Fruit fly (Drosophila melanogaster) whole organism, embryonic: ENCODE measurements around the gene CG11241.

Experiments used
- Asciz ChIP-seq: fragments of 200-800 bp; sonication (Bioruptor generic); optimal IDR thresholded peaks from 2 replicates; lab custom pipeline; 2017; ENCODE audit warnings: missing biosample characterization, mild to moderate bottlenecking, missing genetic modification characterization, missing genetic modification reagents
- BEAF-32 ChIP-seq: fragments of 200-800 bp; sonication (Bioruptor generic); optimal IDR thresholded peaks from 3 replicates; lab custom pipeline; 2017; ENCODE audit warnings: missing biosample characterization, missing genetic modification characterization, mild to moderate bottlenecking, moderate library complexity, missing genetic modification reagents
- CG1024 ChIP-seq: fragments of 200-800 bp; sonication (Bioruptor generic); IDR thresholded peaks from 2 replicates; pipeline ENCODE4 v1.3.6; 2022; ENCODE audit warnings: missing biosample characterization, missing genetic modification characterization
- CG10431 ChIP-seq: fragments of 200-800 bp; sonication (Bioruptor generic); optimal IDR thresholded peaks from 3 replicates; lab custom pipeline; 2018; ENCODE audit warnings: missing biosample characterization, mild to moderate bottlenecking, missing genetic modification characterization
- CG10543 ChIP-seq: fragments of 200-800 bp; sonication (Bioruptor generic); optimal IDR thresholded peaks from 3 replicates; lab custom pipeline; 2017; ENCODE audit warnings: missing biosample characterization, mild to moderate bottlenecking, missing genetic modification characterization, moderate library complexity
- CG12104 ChIP-seq: fragments of 200-800 bp; sonication (Bioruptor generic); optimal IDR thresholded peaks from 3 replicates; lab custom pipeline; 2016; ENCODE audit warnings: missing biosample characterization, missing genetic modification characterization
- CG13287 ChIP-seq: fragments of 200-800 bp; sonication (Bioruptor generic); IDR thresholded peaks from 2 replicates; pipeline ENCODE4 v1.3.6; 2022; ENCODE audit warnings: missing biosample characterization, missing genetic modification characterization; ENCODE audit not compliant: partially characterized antibody
- CG13894 ChIP-seq: fragments of 200-800 bp; sonication (Bioruptor generic); optimal IDR thresholded peaks from 3 replicates; lab custom pipeline; 2018; ENCODE audit warnings: missing biosample characterization, mild to moderate bottlenecking, missing genetic modification characterization, moderate library complexity
- CG17361 ChIP-seq: fragments of 200-800 bp; sonication (Bioruptor generic); IDR thresholded peaks from 3 replicates; pipeline ENCODE4 v1.3.6; 2022; ENCODE audit warnings: missing biosample characterization, missing genetic modification characterization
- CG17385 ChIP-seq: fragments of 200-800 bp; sonication (Bioruptor generic); optimal IDR thresholded peaks from 3 replicates; lab custom pipeline; 2018; ENCODE audit warnings: missing biosample characterization, mild to moderate bottlenecking, missing genetic modification characterization
- CG30020 ChIP-seq: fragments of 200-800 bp; optimal IDR thresholded peaks from 2 replicates; lab custom pipeline; 2019; ENCODE audit warnings: missing biosample characterization, mild to moderate bottlenecking, missing genetic modification characterization, moderate library complexity
- CG32772 ChIP-seq: fragments of 200-800 bp; sonication (Bioruptor generic); IDR thresholded peaks from 2 replicates; pipeline ENCODE4 v1.3.6; 2022; ENCODE audit warnings: missing biosample characterization, missing genetic modification characterization
- CG34422 ChIP-seq: fragments of 200-800 bp; sonication (Bioruptor generic); IDR thresholded peaks from 3 replicates; pipeline ENCODE4 v1.3.6; 2022; ENCODE audit warnings: missing biosample characterization, missing genetic modification characterization
- CG4360 ChIP-seq: fragments of 200-800 bp; sonication (Bioruptor generic); IDR thresholded peaks from 2 replicates; pipeline ENCODE4 v1.3.6; 2022; ENCODE audit warnings: missing biosample characterization, missing genetic modification characterization
- CG4730 ChIP-seq: fragments of 200-800 bp; sonication (Bioruptor generic); IDR thresholded peaks from 2 replicates; pipeline ENCODE4 v1.3.6; 2022; ENCODE audit warnings: missing biosample characterization, missing genetic modification characterization
- CG7556 ChIP-seq: fragments of 200-800 bp; sonication (Bioruptor generic); optimal IDR thresholded peaks from 2 replicates; lab custom pipeline; 2017; ENCODE audit warnings: missing biosample characterization, mild to moderate bottlenecking, missing genetic modification characterization
- CG7745 ChIP-seq: fragments of 200-800 bp; sonication (Bioruptor generic); optimal IDR thresholded peaks from 2 replicates; lab custom pipeline; 2018; ENCODE audit warnings: missing biosample characterization, mild to moderate bottlenecking, missing genetic modification characterization, moderate library complexity
- CG8290 ChIP-seq, 3 experiments: fragments of 200-800 bp; sonication (Bioruptor generic); optimal IDR thresholded peaks; 2 replicates each; lab custom pipeline; 2016 to 2019; ENCODE audit warnings: missing biosample characterization in 3 of 3, missing genetic modification characterization in 3 of 3, mild to moderate bottlenecking in 2 of 3, moderate library complexity in 1 of 3
- CG8924 ChIP-seq: fragments of 200-800 bp; optimal IDR thresholded peaks from 3 replicates; lab custom pipeline; 2019; ENCODE audit warnings: missing biosample characterization, mild to moderate bottlenecking, missing genetic modification characterization, moderate library complexity
- CG9727 ChIP-seq: fragments of 200-800 bp; sonication (Bioruptor generic); optimal IDR thresholded peaks from 3 replicates; lab custom pipeline; 2017; ENCODE audit warnings: missing biosample characterization, mild to moderate bottlenecking, missing genetic modification characterization
- Dek ChIP-seq: fragments of 200-800 bp; sonication (Bioruptor generic); optimal IDR thresholded peaks from 3 replicates; lab custom pipeline; 2019; ENCODE audit warnings: missing biosample characterization, mild to moderate bottlenecking, missing genetic modification characterization, moderate library complexity
- Hand ChIP-seq: fragments of 200-800 bp; sonication (Bioruptor generic); optimal IDR thresholded peaks from 2 replicates; lab custom pipeline; 2017; ENCODE audit warnings: mild to moderate bottlenecking, missing biosample characterization, missing genetic modification reagents, missing genetic modification characterization
- Hmr ChIP-seq: fragments of 200-800 bp; sonication (Bioruptor generic); optimal IDR thresholded peaks from 3 replicates; lab custom pipeline; 2017; ENCODE audit warnings: mild to moderate bottlenecking, missing biosample characterization, missing genetic modification reagents, missing genetic modification characterization
- MESR4 ChIP-seq: fragments of 200-800 bp; sonication (Bioruptor generic); optimal IDR thresholded peaks from 2 replicates; lab custom pipeline; 2018; ENCODE audit warnings: missing biosample characterization, mild to moderate bottlenecking, missing genetic modification characterization, moderate library complexity
- Myb ChIP-seq: fragments of 200-800 bp; sonication (Bioruptor generic); optimal IDR thresholded peaks from 2 replicates; lab custom pipeline; 2016; ENCODE audit warnings: missing biosample characterization, missing genetic modification characterization
- NC2β ChIP-seq: fragments of 200-800 bp; sonication (Bioruptor generic); optimal IDR thresholded peaks from 2 replicates; lab custom pipeline; 2016; ENCODE audit warnings: missing biosample characterization, missing genetic modification characterization
- Six4 ChIP-seq: fragments of 200-800 bp; sonication (Bioruptor generic); optimal IDR thresholded peaks from 2 replicates; lab custom pipeline; 2016; ENCODE audit warnings: missing biosample characterization, missing genetic modification characterization
- Sry-β ChIP-seq: fragments of 200-800 bp; sonication (Bioruptor generic); optimal IDR thresholded peaks from 2 replicates; lab custom pipeline; 2018; ENCODE audit warnings: missing biosample characterization, mild to moderate bottlenecking, missing genetic modification characterization, moderate library complexity
- Xbp1 ChIP-seq: fragments of 200-800 bp; sonication (Bioruptor generic); optimal IDR thresholded peaks from 3 replicates; lab custom pipeline; 2016; ENCODE audit warnings: missing biosample characterization, mild to moderate bottlenecking, missing genetic modification characterization
- ara ChIP-seq: fragments of 200-800 bp; sonication (Bioruptor generic); IDR thresholded peaks from 2 replicates; pipeline ENCODE4 v1.3.6; 2022; ENCODE audit warnings: missing biosample characterization, missing genetic modification characterization
- bcd ChIP-seq: fragments of 200-800 bp; sonication (Bioruptor generic); optimal IDR thresholded peaks from 2 replicates; lab custom pipeline; 2017; ENCODE audit warnings: missing biosample characterization, mild to moderate bottlenecking, missing genetic modification characterization
- chm ChIP-seq: fragments of 200-800 bp; sonication (Bioruptor generic); IDR thresholded peaks from 2 replicates; pipeline ENCODE4 v1.3.6; 2022; ENCODE audit warnings: missing biosample characterization, missing genetic modification characterization
- dati ChIP-seq: fragments of 200-800 bp; sonication (Bioruptor generic); IDR thresholded peaks from 2 replicates; pipeline ENCODE4 v1.3.6; 2022; ENCODE audit warnings: missing biosample characterization, missing genetic modification characterization
- exex ChIP-seq: fragments of 200-800 bp; sonication (Bioruptor generic); optimal IDR thresholded peaks from 4 replicates; lab custom pipeline; 2018; ENCODE audit warnings: missing biosample characterization, mild to moderate bottlenecking, missing genetic modification characterization, moderate library complexity
- jing ChIP-seq: fragments of 200-800 bp; sonication (Bioruptor generic); optimal IDR thresholded peaks from 2 replicates; lab custom pipeline; 2018; ENCODE audit warnings: missing biosample characterization, mild to moderate bottlenecking, missing genetic modification characterization
- jumu ChIP-seq: fragments of 200-800 bp; sonication (Bioruptor generic); optimal IDR thresholded peaks from 3 replicates; lab custom pipeline; 2016; ENCODE audit warnings: missing biosample characterization, missing genetic modification characterization
- kay ChIP-seq: fragments of 200-800 bp; sonication (Bioruptor generic); optimal IDR thresholded peaks from 2 replicates; lab custom pipeline; 2016; ENCODE audit warnings: missing biosample characterization, missing genetic modification characterization
- ken ChIP-seq: fragments of 200-800 bp; sonication (Bioruptor generic); IDR thresholded peaks from 3 replicates; pipeline ENCODE4 v1.3.6; 2022; ENCODE audit warnings: missing biosample characterization, missing genetic modification characterization
- klu ChIP-seq: fragments of 200-800 bp; sonication (Bioruptor generic); IDR thresholded peaks from 2 replicates; pipeline ENCODE4 v1.3.6; 2022; ENCODE audit warnings: missing biosample characterization, missing genetic modification characterization
- kni ChIP-seq: fragments of 200-800 bp; sonication (Bioruptor generic); optimal IDR thresholded peaks from 3 replicates; lab custom pipeline; 2017; ENCODE audit warnings: mild to moderate bottlenecking, missing biosample characterization, missing genetic modification reagents, missing genetic modification characterization
- knrl ChIP-seq: fragments of 200-800 bp; sonication (Bioruptor generic); IDR thresholded peaks from 3 replicates; pipeline ENCODE4 v1.3.6; 2022; ENCODE audit warnings: missing biosample characterization, missing genetic modification characterization; ENCODE audit not compliant: partially characterized antibody
- nau ChIP-seq: fragments of 200-800 bp; sonication (Bioruptor generic); optimal IDR thresholded peaks from 3 replicates; lab custom pipeline; 2017; ENCODE audit warnings: missing biosample characterization, mild to moderate bottlenecking, missing genetic modification characterization, missing genetic modification reagents
- nerfin-1 ChIP-seq: fragments of 200-800 bp; sonication (Bioruptor generic); optimal IDR thresholded peaks from 3 replicates; lab custom pipeline; 2019; ENCODE audit warnings: missing biosample characterization, mild to moderate bottlenecking, missing genetic modification characterization, moderate library complexity
- sd ChIP-seq: fragments of 200-800 bp; sonication (Bioruptor generic); optimal IDR thresholded peaks from 3 replicates; lab custom pipeline; 2018; ENCODE audit warnings: missing biosample characterization, mild to moderate bottlenecking, missing genetic modification characterization, moderate library complexity
- sens ChIP-seq: fragments of 200-800 bp; sonication (Bioruptor generic); peaks from one replicate; lab custom pipeline; 2016; ENCODE audit warnings: missing biosample characterization, missing genetic modification characterization
- sim ChIP-seq: fragments of 200-800 bp; sonication (Bioruptor generic); IDR thresholded peaks from 2 replicates; pipeline ENCODE4 v1.3.6; 2022; ENCODE audit warnings: missing biosample characterization, missing genetic modification characterization
- ssp ChIP-seq: fragments of 200-800 bp; sonication (Bioruptor generic); IDR thresholded peaks from 2 replicates; pipeline ENCODE4 v1.3.6; 2022; ENCODE audit warnings: missing biosample characterization, missing genetic modification characterization
- tio ChIP-seq: fragments of 200-800 bp; sonication (Bioruptor generic); optimal IDR thresholded peaks from 2 replicates; lab custom pipeline; 2017; ENCODE audit warnings: missing biosample characterization, missing genetic modification characterization, inconsistent platforms
- vnd ChIP-seq: fragments of 200-800 bp; sonication (Bioruptor generic); IDR thresholded peaks from 3 replicates; pipeline ENCODE4 v1.3.6; 2022; ENCODE audit warnings: missing biosample characterization, missing genetic modification characterization; ENCODE audit not compliant: partially characterized antibody
- yki ChIP-seq: fragments of >200 bp; optimal IDR thresholded peaks from 3 replicates; lab custom pipeline; 2018

CG11241 gene

DNA sequence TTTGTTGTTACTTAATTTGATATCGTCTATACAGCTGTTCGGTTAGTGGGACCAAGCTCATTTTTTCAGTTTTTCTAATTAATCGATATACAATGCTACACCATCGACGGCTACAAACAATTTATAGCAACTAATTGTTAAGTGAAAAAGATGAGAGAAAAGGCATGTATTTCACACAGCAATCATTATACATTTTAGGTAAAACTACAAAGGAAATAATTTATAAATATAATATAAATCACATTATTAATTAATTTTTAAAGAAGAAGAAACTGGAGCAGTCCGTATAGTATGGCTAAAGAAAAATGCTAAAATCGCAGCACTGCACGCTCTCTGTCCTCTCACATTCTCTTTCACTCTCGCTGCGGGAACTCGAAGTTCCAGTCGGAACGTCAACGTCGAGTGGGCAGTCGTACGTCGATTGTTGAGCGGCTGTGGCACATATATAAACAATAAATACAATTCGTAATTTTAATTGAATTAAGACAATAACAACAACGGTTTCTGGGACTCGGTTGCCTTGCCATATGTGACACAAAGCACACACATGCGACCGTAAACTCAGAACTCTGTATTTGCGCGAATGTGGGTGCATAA lies 10.4 kb downstream of the CG11241 start, which contains the start of the genes CG14450 and CG11367 (continued):
- TF ChIP-seq CG4360 (GFP tag; lab: Robert Waterston, UW) (peak; percentile 27; the same call in 1 of the 2 replicates), CG17361 (GFP tag; lab: Robert Waterston, UW) (peak; percentile 25; the same call in 1 of the 3 replicates), CG7556 (GFP tag; lab: Kevin White, UChicago) (peak; percentile 2), sd (tag; lab: Kevin White, UChicago) (peak; percentile 30), jumu (GFP tag; lab: Kevin White, UChicago) (no peak), Hmr (GFP tag; lab: Kevin White, UChicago) (peak; percentile 11), Hand (GFP tag; lab: Kevin White, UChicago) (no peak), NC2β (GFP tag; lab: Kevin White, UChicago) (no peak), CG1024 (GFP tag; lab: Robert Waterston, UW) (no peak), CG4730 (GFP tag; lab: Robert Waterston, UW) (no peak), nerfin-1 (peak; percentile 35), Xbp1 (GFP tag; lab: Kevin White, UChicago) (no peak), CG7745 (tag; lab: Kevin White, UChicago) (no peak), CG17385 (GFP tag; lab: Kevin White, UChicago) (peak; percentile 94), CG13287 (GFP tag; lab: Robert Waterston, UW) (peak; percentile 79), Dek (peak; percentile 46), bcd (GFP tag; lab: Kevin White, UChicago) (no peak), BEAF-32 (peak; percentile 75), nau (GFP tag; lab: Kevin White, UChicago) (no peak), tio (GFP tag; lab: Kevin White, UChicago) (no peak), kay (GFP tag; lab: Kevin White, UChicago) (no peak), sim (no peak), vnd (GFP tag; lab: Robert Waterston, UW) (peak; percentile 48; the same call in 1 of the 3 replicates), MESR4 (peak; percentile 13), jing (GFP tag; lab: Kevin White, UChicago) (no peak), CG8924 (tag; lab: Kevin White, UChicago) (peak; percentile 68), Asciz (GFP tag; lab: Kevin White, UChicago) (peak; percentile 34), Sry-β (GFP tag; lab: Kevin White, UChicago) (peak; percentile 98), CG10431 (GFP tag; lab: Kevin White, UChicago) (peak; percentile 15), Six4 (peak; percentile 13), CG10543 (peak; percentile 61), yki (peak; percentile 7), sens (GFP tag; lab: Kevin White, UChicago) (peak; percentile 70), ara (GFP tag; lab: Robert Waterston, UW) (no peak), CG32772 (GFP tag; lab: Robert Waterston, UW) (no peak), Myb (GFP tag; lab: Kevin White, UChicago) (no peak), klu (GFP tag; lab: Robert Waterston, UW) (no peak), ken (GFP tag; lab: Robert Waterston, UW) (no peak), kni (GFP tag; lab: Kevin White, UChicago) (peak; percentile 94), knrl (GFP tag; lab: Robert Waterston, UW) (peak; percentile 79), chm (GFP tag; lab: Robert Waterston, UW) (no peak), CG13894 (peak; percentile 47), CG8290 (GFP tag; optimal IDR thresholded peaks at IDR 0.05; lab: Kevin White, UChicago) (peak; percentile 46), CG8290 (tag; optimal IDR thresholded peaks at IDR 0.05; lab: Kevin White, UChicago) (peak; percentile 26 to 55), CG12104 (GFP tag; lab: Kevin White, UChicago) (peak; percentile 7), dati (GFP tag; lab: Robert Waterston, UW) (no peak), ssp (GFP tag; lab: Robert Waterston, UW) (no peak), exex (tag; lab: Kevin White, UChicago) (peak; percentile 55), CG34422 (GFP tag; lab: Robert Waterston, UW) (no peak), CG30020 (peak; percentile 78), CG9727 (no peak)
